Worm (Caenorhabditis elegans) whole organism, early embryonic: ENCODE data around the gene R07A4.4.

Experiments
- B0310.2 ChIP-seq: sonication (generic microtip); optimal IDR thresholded peaks from 2 replicates; lab custom pipeline; 2016; ENCODE audit warnings: mild to moderate bottlenecking, missing genetic modification characterization, missing compliant biosample characterization
- F13C5.2 ChIP-seq: sonication (generic microtip); optimal IDR thresholded peaks from 2 replicates; lab custom pipeline; 2017; ENCODE audit warnings: mild to moderate bottlenecking, missing genetic modification characterization, inconsistent platforms, missing compliant biosample characterization
- aly-1 ChIP-seq: sonication (generic microtip); optimal IDR thresholded peaks from 2 replicates; lab custom pipeline; 2016; ENCODE audit warnings: missing genetic modification characterization, missing compliant biosample characterization
- ama-1 ChIP-seq: fragments of 150-350 bp; optimal IDR thresholded peaks from 2 replicates; lab custom pipeline; 2014
- ceh-13 ChIP-seq: fragments of 200-800 bp; sonication (Bioruptor generic); optimal IDR thresholded peaks from 2 replicates; lab custom pipeline; 2018; ENCODE audit warnings: mild to moderate bottlenecking, missing genetic modification characterization, missing compliant biosample characterization
- ceh-36 ChIP-seq: sonication (generic microtip); optimal IDR thresholded peaks from 2 replicates; lab custom pipeline; 2016; ENCODE audit warnings: missing genetic modification characterization, inconsistent platforms, missing compliant biosample characterization
- ets-7 ChIP-seq: sonication (generic microtip); optimal IDR thresholded peaks from 2 replicates; lab custom pipeline; 2016; ENCODE audit warnings: missing genotype, missing genetic modification characterization, missing compliant biosample characterization
- flt-1 ChIP-seq: fragments of 200-800 bp; sonication (Bioruptor generic); IDR thresholded peaks from 2 replicates; pipeline ENCODE4 v1.3.6; 2022; ENCODE audit warnings: missing genetic modification characterization, missing compliant biosample characterization
- hmbx-1 ChIP-seq: sonication (generic microtip); optimal IDR thresholded peaks from 2 replicates; lab custom pipeline; 2016; ENCODE audit warnings: mild to moderate bottlenecking, missing genetic modification characterization, missing compliant biosample characterization
- hmg-4 ChIP-seq: fragments of 200-800 bp; sonication (Bioruptor generic); optimal IDR thresholded peaks from 2 replicates; lab custom pipeline; 2018; ENCODE audit warnings: mild to moderate bottlenecking, missing genetic modification characterization, missing compliant biosample characterization
- hnd-1 ChIP-seq: sonication (generic microtip); optimal IDR thresholded peaks from 2 replicates; lab custom pipeline; 2016; ENCODE audit warnings: missing genetic modification characterization, missing compliant biosample characterization
- pes-1 ChIP-seq: fragments of 200-800 bp; sonication (Bioruptor generic); IDR thresholded peaks from 2 replicates; pipeline ENCODE4 v1.3.6; 2022; ENCODE audit warnings: missing genetic modification reagents, missing genetic modification characterization, missing compliant biosample characterization
- scrt-1 ChIP-seq: fragments of 200-800 bp; sonication (Bioruptor generic); IDR thresholded peaks from 2 replicates; pipeline ENCODE4 v1.3.6; 2022; ENCODE audit warnings: missing genetic modification characterization, missing compliant biosample characterization
- sea-1 ChIP-seq: fragments of 200-800 bp; sonication (Bioruptor generic); conservative IDR thresholded peaks from 2 replicates; pipeline ENCODE4 v1.3.6; 2022; ENCODE audit warnings: missing genetic modification characterization, missing compliant biosample characterization
- tbx-11 ChIP-seq: fragments of 200-800 bp; sonication (Bioruptor generic); IDR thresholded peaks from 2 replicates; pipeline ENCODE4 v1.3.6; 2022; ENCODE audit warnings: missing genetic modification characterization, missing compliant biosample characterization
- tbx-37 ChIP-seq: fragments of 200-800 bp; sonication (Bioruptor generic); conservative IDR thresholded peaks from 2 replicates; pipeline ENCODE4 v1.3.6; 2022; ENCODE audit warnings: missing genetic modification reagents, missing genetic modification characterization, missing compliant biosample characterization
- tra-4 ChIP-seq: sonication (generic microtip); optimal IDR thresholded peaks from 2 replicates; lab custom pipeline; 2017; ENCODE audit warnings: missing genetic modification characterization, missing compliant biosample characterization

R07A4.4 gene

ce11 chrX:10756185-10756584 lies 1.3 kb downstream of the R07A4.4 start:
- no peak for TF ChIP-seq hmbx-1
- no peak for TF ChIP-seq ama-1
- no peak for TF ChIP-seq tra-4
- no peak for TF ChIP-seq tbx-11 (GFP tag; lab: Robert Waterston, UW)
- no peak for TF ChIP-seq ceh-13
- TF ChIP-seq tbx-37 (GFP tag; lab: Robert Waterston, UW), result no peak
- TF ChIP-seq aly-1 (tag; lab: Kevin White, UChicago), result no peak
- TF ChIP-seq sea-1 (GFP tag; lab: Robert Waterston, UW), result no peak
- TF ChIP-seq pes-1 (GFP tag; lab: Robert Waterston, UW), result no peak
- TF ChIP-seq flt-1, result no peak

ce11 chrX:10754532-10754931 lies 3.0 kb downstream of the R07A4.4 start:
- TF ChIP-seq tbx-37 (GFP tag; lab: Robert Waterston, UW) (no peak), B0310.2 (no peak), F13C5.2 (tag; lab: Kevin White, UChicago) (no peak), hmg-4 (GFP tag; lab: Kevin White, UChicago) (no peak), ama-1 (no peak), ets-7 (tag; lab: Kevin White, UChicago) (no peak), tra-4 (no peak), sea-1 (GFP tag; lab: Robert Waterston, UW) (no peak), tbx-11 (GFP tag; lab: Robert Waterston, UW) (no peak), aly-1 (tag; lab: Kevin White, UChicago) (no peak)

ce11 chrX:10753403-10753802 lies 4.1 kb downstream of the R07A4.4 start, which contains the start of gene R07A4.3:
Gene R07A4.3, plus strand, starts transcription at chrX:10753703.
- TF ChIP-seq pes-1 (GFP tag; lab: Robert Waterston, UW) (no peak), hmg-4 (GFP tag; lab: Kevin White, UChicago) (no peak), tbx-11 (GFP tag; lab: Robert Waterston, UW) (no peak), sea-1 (GFP tag; lab: Robert Waterston, UW) (no peak), hnd-1 (tag; lab: Kevin White, UChicago) (no peak), B0310.2 (no peak), ets-7 (tag; lab: Kevin White, UChicago) (no peak), tbx-37 (GFP tag; lab: Robert Waterston, UW) (no peak), aly-1 (tag; lab: Kevin White, UChicago) (no peak), flt-1 (no peak), ceh-36 (tag; lab: Kevin White, UChicago) (no peak), F13C5.2 (tag; lab: Kevin White, UChicago) (no peak)

ce11 chrX:10748145-10748544 lies 9.4 kb downstream of the R07A4.4 start:
- TF ChIP-seq sea-1 (GFP tag; lab: Robert Waterston, UW), result no peak
- no peak for TF ChIP-seq hmbx-1
- TF ChIP-seq tbx-11 (GFP tag; lab: Robert Waterston, UW), result no peak
- no peak for TF ChIP-seq flt-1
- no peak for TF ChIP-seq ceh-13
- no peak for TF ChIP-seq tbx-37 (GFP tag; lab: Robert Waterston, UW)
- TF ChIP-seq hmg-4 (GFP tag; lab: Kevin White, UChicago), result no peak

ce11 chrX:10746388-10746787 lies 11.1 kb downstream of the R07A4.4 start, which contains the start of gene R07A4.2:
Gene R07A4.2, minus strand, starts transcription at chrX:10746488.
- TF ChIP-seq aly-1 (tag; lab: Kevin White, UChicago) (no peak), F13C5.2 (tag; lab: Kevin White, UChicago) (no peak), sea-1 (GFP tag; lab: Robert Waterston, UW) (no peak)

ce11 chrX:10734026-10734425 lies 23.5 kb downstream of the R07A4.4 start, which contains the start of gene egl-36:
Gene egl-36, plus strand, starts transcription at chrX:10734326.
- no peak for TF ChIP-seq scrt-1
- TF ChIP-seq ceh-36 (tag; lab: Kevin White, UChicago), result no peak
- no peak for TF ChIP-seq hnd-1 (tag; lab: Kevin White, UChicago)
- no peak for TF ChIP-seq pes-1 (GFP tag; lab: Robert Waterston, UW)
- TF ChIP-seq hmbx-1, result no peak

ce11 chrX:10731837-10732236 lies 25.7 kb downstream of the R07A4.4 start:
- TF ChIP-seq flt-1 (no peak), F13C5.2 (tag; lab: Kevin White, UChicago) (no peak), tra-4 (no peak), tbx-11 (GFP tag; lab: Robert Waterston, UW) (no peak), sea-1 (GFP tag; lab: Robert Waterston, UW) (no peak), tbx-37 (GFP tag; lab: Robert Waterston, UW) (no peak), B0310.2 (no peak), ama-1 (no peak), scrt-1 (no peak), hmg-4 (GFP tag; lab: Kevin White, UChicago) (no peak), ceh-13 (no peak), ceh-36 (tag; lab: Kevin White, UChicago) (no peak), ets-7 (tag; lab: Kevin White, UChicago) (no peak), aly-1 (tag; lab: Kevin White, UChicago) (no peak)

- TF ChIP-seq ceh-13 (no peak), aly-1 (tag; lab: Kevin White, UChicago) (no peak), sea-1 (GFP tag; lab: Robert Waterston, UW) (no peak), flt-1 (no peak), tbx-37 (GFP tag; lab: Robert Waterston, UW) (no peak), F13C5.2 (tag; lab: Kevin White, UChicago) (no peak), ceh-36 (tag; lab: Kevin White, UChicago) (no peak), tra-4 (no peak), B0310.2 (no peak), hmg-4 (GFP tag; lab: Kevin White, UChicago) (no peak), pes-1 (GFP tag; lab: Robert Waterston, UW) (no peak), ama-1 (no peak), ets-7 (tag; lab: Kevin White, UChicago) (no peak), tbx-11 (GFP tag; lab: Robert Waterston, UW) (no peak), hmbx-1 (no peak), hnd-1 (tag; lab: Kevin White, UChicago) (no peak), scrt-1 (no peak)
Observed at ce11 chrX:10727696-10728095, 29.8 kb downstream of the R07A4.4 start.
